Worm (Caenorhabditis elegans) whole organism, young adult: ENCODE data around the gene C08E3.14.

ENCODE experiments used
- B0019.2 ChIP-seq: fragments of 200-800 bp; sonication (Bioruptor generic); conservative IDR thresholded peaks from 2 replicates; pipeline ENCODE4 v1.3.6; 2022; ENCODE audit warnings: missing genetic modification reagents, missing genetic modification characterization, missing compliant biosample characterization
- B0035.1 ChIP-seq: sonication (generic microtip); optimal IDR thresholded peaks from 2 replicates; lab custom pipeline; 2016; ENCODE audit warnings: missing genetic modification characterization, mild to moderate bottlenecking, missing compliant biosample characterization, missing genotype, missing genetic modification reagents
- B0261.1 ChIP-seq: sonication (generic microtip); optimal IDR thresholded peaks from 2 replicates; lab custom pipeline; 2016; ENCODE audit warnings: mild to moderate bottlenecking, missing genetic modification characterization, moderate library complexity, missing compliant biosample characterization
- B0336.3 ChIP-seq: fragments of 200-800 bp; sonication (Bioruptor generic); IDR thresholded peaks from 2 replicates; pipeline ENCODE4 v1.3.6; 2022; ENCODE audit warnings: missing genetic modification characterization, missing compliant biosample characterization
- C17E4.6 ChIP-seq: fragments of 200-800 bp; sonication (Bioruptor generic); IDR thresholded peaks from 2 replicates; pipeline ENCODE4 v1.3.6; 2022; ENCODE audit warnings: missing genetic modification reagents, missing genetic modification characterization, missing compliant biosample characterization
- D2030.7 ChIP-seq: fragments of 200-800 bp; sonication (Bioruptor generic); IDR thresholded peaks from 2 replicates; pipeline ENCODE4 v1.3.6; 2022; ENCODE audit warnings: missing genetic modification reagents, missing genetic modification characterization, missing compliant biosample characterization
- F10E7.11 ChIP-seq: sonication (generic microtip); optimal IDR thresholded peaks from 2 replicates; lab custom pipeline; 2017; ENCODE audit warnings: mild to moderate bottlenecking, missing genetic modification characterization, moderate library complexity, missing compliant biosample characterization
- F23B12.7 ChIP-seq: sonication (generic microtip); optimal IDR thresholded peaks from 2 replicates; lab custom pipeline; 2017; ENCODE audit warnings: missing genetic modification characterization, mild to moderate bottlenecking, missing compliant biosample characterization, antibody characterized with exemption, moderate library complexity; ENCODE audit not compliant: insufficient read depth
- F49E8.2 ChIP-seq: sonication (generic microtip); optimal IDR thresholded peaks from 3 replicates; lab custom pipeline; 2017; ENCODE audit warnings: missing genetic modification characterization, mild to moderate bottlenecking, missing compliant biosample characterization, antibody characterized with exemption, moderate library complexity; ENCODE audit not compliant: insufficient read depth
- F52B5.7 ChIP-seq: sonication (generic microtip); optimal IDR thresholded peaks from 2 replicates; lab custom pipeline; 2016; ENCODE audit warnings: mild to moderate bottlenecking, missing genetic modification characterization, missing compliant biosample characterization
- F57A8.1 ChIP-seq: fragments of 200-800 bp; sonication (Bioruptor generic); optimal IDR thresholded peaks from 2 replicates; lab custom pipeline; 2018; ENCODE audit warnings: mild to moderate bottlenecking, missing genetic modification characterization, moderate library complexity, missing compliant biosample characterization
- F57C9.4 ChIP-seq: sonication (generic microtip); optimal IDR thresholded peaks from 2 replicates; lab custom pipeline; 2017; ENCODE audit warnings: mild to moderate bottlenecking, missing genetic modification characterization, missing compliant biosample characterization
- K12H6.12 ChIP-seq: fragments of 200-800 bp; sonication (Bioruptor generic); optimal IDR thresholded peaks from 2 replicates; lab custom pipeline; 2018; ENCODE audit warnings: mild to moderate bottlenecking, missing genetic modification characterization, missing compliant biosample characterization
- T07F8.4 ChIP-seq: sonication (generic microtip); optimal IDR thresholded peaks from 2 replicates; lab custom pipeline; 2016; ENCODE audit warnings: mild to moderate bottlenecking, missing genetic modification characterization, moderate library complexity, missing compliant biosample characterization
- aptf-2 ChIP-seq: fragments of 200-800 bp; sonication (Bioruptor generic); conservative IDR thresholded peaks from 2 replicates; pipeline ENCODE4 v1.3.6; 2022; ENCODE audit warnings: missing genetic modification reagents, missing genetic modification characterization, missing compliant biosample characterization
- athp-1 ChIP-seq: sonication (generic microtip); optimal IDR thresholded peaks from 2 replicates; lab custom pipeline; 2017; ENCODE audit warnings: mild to moderate bottlenecking, missing genetic modification characterization, missing compliant biosample characterization
- attf-3 ChIP-seq: fragments of 200-800 bp; sonication (Bioruptor generic); conservative IDR thresholded peaks from 2 replicates; pipeline ENCODE4 v1.3.6; 2022; ENCODE audit warnings: missing genetic modification reagents, missing genetic modification characterization, missing compliant biosample characterization
- bed-1 ChIP-seq: fragments of 200-800 bp; sonication (Bioruptor generic); IDR thresholded peaks from 2 replicates; pipeline ENCODE4 v1.3.6; 2022; ENCODE audit warnings: missing genetic modification reagents, missing genetic modification characterization, missing compliant biosample characterization
- ceh-100 ChIP-seq: fragments of 200-800 bp; sonication (Bioruptor generic); IDR thresholded peaks from 2 replicates; pipeline ENCODE4 v1.3.6; 2022; ENCODE audit warnings: missing genetic modification reagents, missing genetic modification characterization, missing compliant biosample characterization
- ceh-40 ChIP-seq: fragments of 200-800 bp; sonication (Bioruptor generic); IDR thresholded peaks from 2 replicates; pipeline ENCODE4 v1.3.6; 2022; ENCODE audit warnings: missing genetic modification characterization, missing compliant biosample characterization
- chd-7 ChIP-seq: sonication (generic microtip); optimal IDR thresholded peaks from 2 replicates; lab custom pipeline; 2016; ENCODE audit warnings: mild to moderate bottlenecking, missing genetic modification characterization, moderate library complexity, missing compliant biosample characterization
- dox-1 ChIP-seq: fragments of 200-800 bp; sonication (Bioruptor generic); IDR thresholded peaks from 2 replicates; pipeline ENCODE4 v1.3.6; 2022; ENCODE audit warnings: missing genetic modification reagents, missing genetic modification characterization, missing compliant biosample characterization
- dpl-1 ChIP-seq: fragments of 150-350 bp; optimal IDR thresholded peaks from 2 replicates; lab custom pipeline; 2014; ENCODE audit warnings: missing biosample characterization, missing genetic modification reagents, missing genetic modification characterization
- gei-17 ChIP-seq: fragments of 200-800 bp; sonication (Bioruptor generic); optimal IDR thresholded peaks from 2 replicates; lab custom pipeline; 2018; ENCODE audit warnings: mild to moderate bottlenecking, missing genetic modification characterization, missing compliant biosample characterization
- him-1 ChIP-seq: sonication (generic microtip); optimal IDR thresholded peaks from 2 replicates; lab custom pipeline; 2016; ENCODE audit warnings: missing genotype, missing genetic modification reagents, missing genetic modification characterization, missing compliant biosample characterization
- hmg-1.2 ChIP-seq: fragments of 200-800 bp; sonication (Bioruptor generic); IDR thresholded peaks from 2 replicates; pipeline ENCODE4 v1.3.6; 2022; ENCODE audit warnings: missing genetic modification reagents, missing genetic modification characterization, missing compliant biosample characterization
- hsf-1 ChIP-seq: fragments of 200-800 bp; sonication (Bioruptor generic); IDR thresholded peaks from 2 replicates; pipeline ENCODE4 v1.3.6; 2022; ENCODE audit warnings: missing genetic modification reagents, missing genetic modification characterization, missing compliant biosample characterization
- lin-54 ChIP-seq: fragments of 200-800 bp; sonication (Bioruptor generic); optimal IDR thresholded peaks from 2 replicates; lab custom pipeline; 2018; ENCODE audit warnings: mild to moderate bottlenecking, missing genetic modification characterization, missing compliant biosample characterization
- madf-6 ChIP-seq: fragments of 200-800 bp; sonication (Bioruptor generic); IDR thresholded peaks from 2 replicates; pipeline ENCODE4 v1.3.6; 2022; ENCODE audit warnings: missing genetic modification reagents, missing genetic modification characterization, missing compliant biosample characterization
- mxl-1 ChIP-seq: sonication (generic microtip); optimal IDR thresholded peaks from 2 replicates; lab custom pipeline; 2016; ENCODE audit warnings: missing genetic modification characterization, missing compliant biosample characterization
- nhr-179 ChIP-seq: sonication (generic microtip); optimal IDR thresholded peaks from 2 replicates; lab custom pipeline; 2016; ENCODE audit warnings: mild to moderate bottlenecking, missing genetic modification characterization, missing compliant biosample characterization
- nhr-27 ChIP-seq: fragments of 200-800 bp; sonication (Bioruptor generic); optimal IDR thresholded peaks from 2 replicates; lab custom pipeline; 2018; ENCODE audit warnings: mild to moderate bottlenecking, missing genetic modification characterization, moderate library complexity, missing compliant biosample characterization
- nhr-80 ChIP-seq: sonication (generic microtip); optimal IDR thresholded peaks from 2 replicates; lab custom pipeline; 2016; ENCODE audit warnings: missing genetic modification characterization, missing compliant biosample characterization
- pbrm-1 ChIP-seq: fragments of 200-800 bp; sonication (Bioruptor generic); IDR thresholded peaks from 2 replicates; pipeline ENCODE4 v1.3.6; 2022; ENCODE audit warnings: missing genetic modification reagents, missing genetic modification characterization, missing compliant biosample characterization
- rcor-1 ChIP-seq: fragments of 200-800 bp; sonication (Bioruptor generic); IDR thresholded peaks from 2 replicates; pipeline ENCODE4 v1.3.6; 2022; ENCODE audit warnings: missing genetic modification reagents, missing genetic modification characterization, missing compliant biosample characterization
- repo-1 ChIP-seq: sonication (generic microtip); optimal IDR thresholded peaks from 2 replicates; lab custom pipeline; 2017; ENCODE audit warnings: mild to moderate bottlenecking, missing genetic modification characterization, missing compliant biosample characterization
- sdz-38 ChIP-seq: sonication (generic microtip); optimal IDR thresholded peaks from 2 replicates; lab custom pipeline; 2016; ENCODE audit warnings: missing genotype, missing genetic modification characterization, missing compliant biosample characterization
- snpc-3.4 ChIP-seq: sonication (generic microtip); optimal IDR thresholded peaks from 2 replicates; lab custom pipeline; 2017; ENCODE audit warnings: missing genetic modification characterization, mild to moderate bottlenecking, missing compliant biosample characterization, antibody characterized with exemption, moderate library complexity, missing genotype, missing genetic modification reagents
- tlf-1 ChIP-seq: fragments of 200-800 bp; sonication (Bioruptor generic); optimal IDR thresholded peaks from 2 replicates; lab custom pipeline; 2018; ENCODE audit warnings: mild to moderate bottlenecking, missing genetic modification characterization, missing compliant biosample characterization
- ztf-18 ChIP-seq: sonication (generic microtip); optimal IDR thresholded peaks from 2 replicates; lab custom pipeline; 2016; ENCODE audit warnings: missing genotype, mild to moderate bottlenecking, missing genetic modification characterization, missing compliant biosample characterization
- ztf-3 ChIP-seq: fragments of 200-800 bp; sonication (Bioruptor generic); optimal IDR thresholded peaks from 2 replicates; lab custom pipeline; 2018; ENCODE audit warnings: mild to moderate bottlenecking, missing genetic modification characterization, missing compliant biosample characterization

C08E3.14 gene

DNA sequence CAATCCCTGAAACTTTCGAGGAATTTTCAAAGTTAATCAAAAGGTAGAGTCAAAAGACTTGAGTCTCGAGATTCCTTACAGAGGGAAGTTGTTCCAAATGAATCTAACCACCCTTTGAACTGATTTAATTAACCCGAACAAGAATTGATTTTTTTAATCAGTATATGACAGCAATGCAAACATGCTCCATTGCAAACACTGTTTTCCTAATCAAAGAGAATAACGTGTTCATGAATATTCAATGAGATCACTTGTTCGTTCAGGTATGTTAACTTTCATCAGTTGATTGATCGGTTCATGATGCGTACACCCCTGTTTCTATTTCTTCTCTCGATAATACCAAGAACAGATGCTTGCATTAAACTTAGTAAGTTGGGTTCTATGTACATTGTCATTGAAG lies at the start of gene C08E3.14:
Gene C08E3.14, plus strand, starts transcription at position 301 of the 400 bp plus-strand sequence.
- TF ChIP-seq tlf-1 (GFP tag; lab: Kevin White, UChicago) (no peak), T07F8.4 (tag; lab: Kevin White, UChicago) (no peak), madf-6 (no peak), bed-1 (no peak), nhr-179 (tag; lab: Kevin White, UChicago) (no peak)

- no peak for TF ChIP-seq B0019.2 (GFP tag; lab: Robert Waterston, UW)
- TF ChIP-seq ztf-18 (tag; lab: Kevin White, UChicago): no peak
- no peak for TF ChIP-seq dox-1 (GFP tag; lab: Robert Waterston, UW)
- TF ChIP-seq snpc-3.4 (tag; lab: Kevin White, UChicago): no peak
- TF ChIP-seq K12H6.12 (tag; lab: Kevin White, UChicago): no peak
- TF ChIP-seq D2030.7: no peak
- TF ChIP-seq bed-1: no peak
- no peak for TF ChIP-seq gei-17 (GFP tag; lab: Kevin White, UChicago)
- TF ChIP-seq nhr-27 (tag; lab: Kevin White, UChicago): no peak
- TF ChIP-seq chd-7: no peak
- no peak for TF ChIP-seq F10E7.11 (tag; lab: Kevin White, UChicago)
- TF ChIP-seq B0336.3: no peak
- TF ChIP-seq athp-1 (tag; lab: Kevin White, UChicago): no peak
- TF ChIP-seq sdz-38 (tag; lab: Kevin White, UChicago): no peak
- TF ChIP-seq B0035.1 (tag; lab: Kevin White, UChicago): no peak
- no peak for TF ChIP-seq ceh-100 (GFP tag; lab: Robert Waterston, UW)
- TF ChIP-seq, all 124 proteins: peak for 0
Measured at ce11 chrII:1576030-1576429, 49.7 kb upstream of the C08E3.14 start, which contains the start of gene K05F6.10. K05F6.10 (minus strand) TSS chrII:1576130.

DNA sequence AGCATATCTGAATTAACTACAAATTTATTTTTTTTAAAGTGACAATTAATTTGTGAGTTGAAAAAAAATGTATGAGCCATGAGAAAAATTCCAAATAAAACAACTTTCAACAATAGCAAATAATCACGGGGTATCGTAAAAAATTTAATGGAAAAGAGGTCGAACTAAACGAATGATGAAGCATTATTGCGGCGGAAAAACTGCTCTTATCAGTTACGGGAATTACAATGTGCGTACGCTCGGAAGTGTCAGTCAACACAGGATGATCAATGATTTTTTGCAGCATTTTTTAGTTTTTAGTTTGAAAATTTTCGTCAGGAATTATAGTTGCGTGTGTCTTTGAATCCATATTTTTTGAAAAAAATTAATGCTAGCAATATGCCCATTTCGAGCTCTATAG lies 49.0 kb upstream of the C08E3.14 start:
- no peak for TF ChIP-seq him-1 (tag; lab: Kevin White, UChicago)
- TF ChIP-seq dox-1 (GFP tag; lab: Robert Waterston, UW): peak; percentile 38; the same call in 1 of the 2 replicates
- TF ChIP-seq nhr-80: peak; percentile 72

ce11 chrII:1579886-1580285 lies 45.9 kb upstream of the C08E3.14 start, which contains the start of gene math-38:
math-38 (minus strand) TSS chrII:1579986.
- peak; percentile 22 for TF ChIP-seq nhr-80
- no peak for TF ChIP-seq D2030.7

ce11 chrII:1584140-1584539 lies 41.6 kb upstream of the C08E3.14 start, which contains the start of gene clec-21:
clec-21 (minus strand) TSS chrII:1584240.
- TF ChIP-seq F57A8.1 (GFP tag; lab: Kevin White, UChicago): no peak
- no peak for TF ChIP-seq ztf-3 (GFP tag; lab: Kevin White, UChicago)
- TF ChIP-seq lin-54 (GFP tag; lab: Kevin White, UChicago): no peak
- no peak for TF ChIP-seq F57C9.4 (tag; lab: Kevin White, UChicago)
- no peak for TF ChIP-seq B0336.3

DNA sequence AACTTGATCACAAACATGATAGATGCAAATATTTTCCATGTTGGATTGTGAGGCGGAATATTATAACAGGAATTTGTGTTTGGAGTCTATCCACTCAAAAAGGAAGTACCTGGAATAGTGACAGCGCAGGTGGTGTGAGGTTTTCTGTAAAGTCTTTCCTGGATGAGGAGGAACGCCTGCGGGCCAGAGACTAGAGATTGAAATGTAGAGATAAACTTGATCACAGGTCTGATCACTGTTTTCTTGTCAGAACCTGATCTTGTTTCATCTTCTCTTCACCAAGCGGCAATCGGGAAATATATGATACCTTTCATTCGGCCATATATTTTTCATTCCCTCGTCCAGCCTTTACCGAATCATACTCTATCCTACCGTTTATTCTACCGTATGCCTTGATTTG lies 39.5 kb upstream of the C08E3.14 start, which contains the start of gene T07H3.8:
Gene T07H3.8, plus strand, starts transcription at position 301 of the 400 bp plus-strand sequence.
- TF ChIP-seq pbrm-1 (GFP tag; lab: Robert Waterston, UW) (no peak), F52B5.7 (tag; lab: Kevin White, UChicago) (no peak), hmg-1.2 (GFP tag; lab: Robert Waterston, UW) (no peak), ceh-40 (GFP tag; lab: Robert Waterston, UW) (no peak), dpl-1 (GFP tag; lab: Kevin White, UChicago) (no peak), repo-1 (no peak), mxl-1 (no peak), aptf-2 (no peak), F23B12.7 (tag; lab: Kevin White, UChicago) (no peak), rcor-1 (GFP tag; lab: Robert Waterston, UW) (no peak), sdz-38 (tag; lab: Kevin White, UChicago) (no peak), hsf-1 (GFP tag; lab: Robert Waterston, UW) (no peak), F57A8.1 (GFP tag; lab: Kevin White, UChicago) (no peak), attf-3 (GFP tag; lab: Robert Waterston, UW) (no peak), nhr-179 (tag; lab: Kevin White, UChicago) (no peak), C17E4.6 (GFP tag; lab: Robert Waterston, UW) (no peak), F49E8.2 (no peak), B0261.1 (tag; lab: Kevin White, UChicago) (no peak)
